Fruit fly (Drosophila melanogaster): ENCODE results near the gene CG3213.
A peak's percentile ranks its signal among the peaks of the same experiment; 100 is the strongest.

Gene CG3213

DNA sequence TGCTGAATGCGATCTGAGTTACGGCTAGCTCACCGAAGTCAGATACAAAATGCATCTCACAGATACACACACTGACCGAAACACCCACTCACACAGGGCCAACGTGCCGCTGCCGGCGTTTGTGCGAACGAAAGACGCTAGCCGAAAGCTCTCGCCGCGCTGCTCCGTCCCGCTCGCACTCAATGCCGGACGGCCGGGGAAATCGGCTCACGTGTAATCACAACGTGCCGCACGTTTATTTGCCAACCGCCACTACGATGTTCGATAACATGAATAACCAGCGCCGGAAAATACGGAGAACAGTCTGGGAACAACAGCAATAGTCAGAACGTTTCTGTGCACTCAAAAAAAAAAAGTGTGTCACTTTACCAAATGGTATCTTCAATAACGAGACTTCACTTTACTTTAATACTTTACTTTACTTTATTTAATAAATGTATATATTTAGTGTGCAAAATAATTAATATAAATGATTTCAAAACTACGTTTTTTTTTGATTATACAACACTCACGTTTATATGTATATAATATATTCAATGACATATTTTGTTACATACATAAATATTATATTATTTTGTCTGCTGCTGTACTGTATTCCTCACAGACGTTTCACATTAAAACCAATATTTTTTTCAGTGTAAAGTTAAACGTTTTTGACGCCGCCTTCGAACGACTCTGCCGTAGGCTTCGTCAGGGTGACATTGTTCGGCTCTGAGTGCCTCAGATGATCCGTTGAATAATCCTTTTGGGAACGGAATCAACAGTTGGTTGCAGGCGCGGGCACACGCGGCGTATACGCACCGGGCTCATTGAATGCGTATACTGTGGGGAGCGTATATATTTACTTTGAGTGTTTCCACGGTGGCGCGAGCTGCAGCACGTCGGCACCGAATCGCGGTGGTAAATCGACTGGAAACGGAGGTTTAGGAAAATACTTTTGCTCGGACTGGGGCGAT is 12.0 kb downstream of the CG3213 start, which contains the start of gene tim (continued):
- TF ChIP-seq Lpt (GFP tag; optimal IDR thresholded peaks at IDR 0.05) = no peak
- TF ChIP-seq oc (tag; optimal IDR thresholded peaks at IDR 0.05) = no peak
- no peak for TF ChIP-seq trh (GFP tag; optimal IDR thresholded peaks at IDR 0.05)
- TF ChIP-seq CG11723 (GFP tag; optimal IDR thresholded peaks at IDR 0.05) = no peak
- TF ChIP-seq gt (GFP tag; IDR thresholded peaks at IDR 0.05) = no peak
- TF ChIP-seq pb (GFP tag; optimal IDR thresholded peaks at IDR 0.05) = no peak
- no peak for TF ChIP-seq Atf6 (GFP tag; IDR thresholded peaks at IDR 0.05)
- TF ChIP-seq sisA (GFP tag; IDR thresholded peaks at IDR 0.05) = no peak
- no peak for TF ChIP-seq fd64A (GFP tag; optimal IDR thresholded peaks at IDR 0.05)
- TF ChIP-seq CG3281 (GFP tag; optimal IDR thresholded peaks at IDR 0.05) = no peak
- TF ChIP-seq lov (optimal IDR thresholded peaks at IDR 0.05) = no peak
- no peak for TF ChIP-seq lov (GFP tag; IDR thresholded peaks at IDR 0.05)
- TF ChIP-seq seq (GFP tag; IDR thresholded peaks at IDR 0.05) = peak; percentile 37; the same call in 1 of the 2 replicates
- TF ChIP-seq btn (GFP tag; optimal IDR thresholded peaks at IDR 0.05) = no peak
- TF ChIP-seq CG31224 (GFP tag; IDR thresholded peaks at IDR 0.05) = no peak
- TF ChIP-seq CG2120 (GFP tag; optimal IDR thresholded peaks at IDR 0.05) = no peak
- no peak; the same call in 1 of the 2 replicates for TF ChIP-seq CG14014 (GFP tag; IDR thresholded peaks at IDR 0.05)
- TF ChIP-seq BtbVII (GFP tag; optimal IDR thresholded peaks at IDR 0.05) = no peak
- peak; percentile 44 for TF ChIP-seq CG17385 (GFP tag; optimal IDR thresholded peaks at IDR 0.05)
- TF ChIP-seq Tbp (GFP tag; optimal IDR thresholded peaks at IDR 0.05) = no peak
- TF ChIP-seq CG3847 (GFP tag; IDR thresholded peaks at IDR 0.05) = no peak
- TF ChIP-seq CG13424 (tag; optimal IDR thresholded peaks at IDR 0.05) = peak; percentile 56
- TF ChIP-seq CG10654 (GFP tag; optimal IDR thresholded peaks at IDR 0.05) = peak; percentile 16
- TF ChIP-seq sd (tag; optimal IDR thresholded peaks at IDR 0.05) = no peak
- no peak for TF ChIP-seq Spps (tag; optimal IDR thresholded peaks at IDR 0.05)
- TF ChIP-seq CG14710 (tag; optimal IDR thresholded peaks at IDR 0.05) = peak; percentile 39
- no peak for TF ChIP-seq onecut (GFP tag; IDR thresholded peaks at IDR 0.05)
- TF ChIP-seq CG17359 (tag; optimal IDR thresholded peaks at IDR 0.05) = peak; percentile 26
- TF ChIP-seq Taf1 (GFP tag; IDR thresholded peaks at IDR 0.05) = no peak
- no peak for TF ChIP-seq Doc3 (GFP tag; IDR thresholded peaks at IDR 0.05; ENCODE audit: partially characterized antibody)
- TF ChIP-seq zen2 (GFP tag; IDR thresholded peaks at IDR 0.05; ENCODE audit: partially characterized antibody) = 0 out of 3 replicates have a peak, but pooled peaks have one; percentile 8
- peak; percentile 42 for TF ChIP-seq CG10366 (GFP tag; IDR thresholded peaks at IDR 0.05)
- TF ChIP-seq E2f2 (GFP tag; IDR thresholded peaks at IDR 0.05) = no peak
- TF ChIP-seq Oli (tag; optimal IDR thresholded peaks at IDR 0.05) = peak; percentile 26
- TF ChIP-seq CG31388 (GFP tag; optimal IDR thresholded peaks at IDR 0.05) = no peak
- no peak for TF ChIP-seq CG10543 (GFP tag; optimal IDR thresholded peaks at IDR 0.05)
- no peak for TF ChIP-seq CG5180 (GFP tag; optimal IDR thresholded peaks at IDR 0.05)
- no peak for TF ChIP-seq Hsf (GFP tag; optimal IDR thresholded peaks at IDR 0.05)
- TF ChIP-seq CG34224 (GFP tag; IDR thresholded peaks at IDR 0.05; ENCODE audit: partially characterized antibody) = no peak
- TF ChIP-seq br (optimal IDR thresholded peaks at IDR 0.05) = no peak
- no peak for TF ChIP-seq tup (GFP tag; optimal IDR thresholded peaks at IDR 0.05)
- TF ChIP-seq pum (GFP tag; optimal IDR thresholded peaks at IDR 0.05) = no peak
- TF ChIP-seq CG8089 (GFP tag; optimal IDR thresholded peaks at IDR 0.05) = no peak
- no peak for TF ChIP-seq CG6683 (GFP tag; optimal IDR thresholded peaks at IDR 0.05)

All from whole organism, embryonic.